Worm (Caenorhabditis elegans) whole organism, mixed stage, embryonic: ENCODE measurements around the gene fbxb-42.

ENCODE experiments used
- M03D4.4 ChIP-seq: sonication (generic microtip); optimal IDR thresholded peaks from 2 replicates; lab custom pipeline; 2017; ENCODE audit warnings: mild to moderate bottlenecking, missing genetic modification characterization, missing compliant biosample characterization
- bed-3 ChIP-seq: fragments of 200-800 bp; sonication (Bioruptor generic); optimal IDR thresholded peaks from 3 replicates; lab custom pipeline; 2018; ENCODE audit warnings: mild to moderate bottlenecking, missing genetic modification characterization, moderate library complexity, missing compliant biosample characterization
- blmp-1 ChIP-seq: fragments of 150-350 bp; optimal IDR thresholded peaks from 2 replicates; lab custom pipeline; 2014; ENCODE audit warnings: missing biosample characterization, missing genetic modification characterization
- ceh-39 ChIP-seq: fragments of 150-350 bp; optimal IDR thresholded peaks from 2 replicates; lab custom pipeline; 2014; ENCODE audit warnings: missing biosample characterization, missing genetic modification characterization
- ceh-43 ChIP-seq: fragments of 200-800 bp; sonication (Bioruptor generic); optimal IDR thresholded peaks from 2 replicates; lab custom pipeline; 2018; ENCODE audit warnings: mild to moderate bottlenecking, missing genetic modification characterization, moderate library complexity, missing compliant biosample characterization
- ceh-83 ChIP-seq: fragments of 200-800 bp; sonication (Bioruptor generic); optimal IDR thresholded peaks from 2 replicates; lab custom pipeline; 2018; ENCODE audit warnings: mild to moderate bottlenecking, missing genetic modification characterization, missing compliant biosample characterization
- ces-1 ChIP-seq: fragments of 150-350 bp; optimal IDR thresholded peaks from 2 replicates; lab custom pipeline; 2014; ENCODE audit warnings: missing biosample characterization, missing genetic modification reagents, missing genetic modification characterization
- cnd-1 ChIP-seq: fragments of 200-800 bp; sonication (Bioruptor generic); optimal IDR thresholded peaks from 2 replicates; lab custom pipeline; 2018; ENCODE audit warnings: mild to moderate bottlenecking, missing genetic modification characterization, missing compliant biosample characterization
- drap-1 ChIP-seq: fragments of 200-800 bp; sonication (Bioruptor generic); optimal IDR thresholded peaks from 3 replicates; lab custom pipeline; 2018; ENCODE audit warnings: mild to moderate bottlenecking, missing genetic modification characterization, missing compliant biosample characterization
- flh-1 ChIP-seq: fragments of 200-800 bp; sonication (Bioruptor generic); optimal IDR thresholded peaks from 2 replicates; lab custom pipeline; 2018; ENCODE audit warnings: mild to moderate bottlenecking, missing genetic modification characterization, moderate library complexity, missing compliant biosample characterization
- ham-2 ChIP-seq: fragments of 200-800 bp; sonication (Bioruptor generic); optimal IDR thresholded peaks from 2 replicates; lab custom pipeline; 2018; ENCODE audit warnings: mild to moderate bottlenecking, missing genetic modification characterization, missing compliant biosample characterization
- hlh-1 ChIP-seq: fragments of 150-350 bp; optimal IDR thresholded peaks from 2 replicates; lab custom pipeline; 2014; ENCODE audit warnings: missing biosample characterization, missing genetic modification reagents, missing genetic modification characterization
- lin-13 ChIP-seq: fragments of 150-350 bp; optimal IDR thresholded peaks from 2 replicates; lab custom pipeline; 2014; ENCODE audit warnings: missing biosample characterization, missing genetic modification characterization
- lin-32 ChIP-seq: fragments of 200-800 bp; sonication (Bioruptor generic); optimal IDR thresholded peaks from 2 replicates; lab custom pipeline; 2018; ENCODE audit warnings: mild to moderate bottlenecking, missing genetic modification characterization, missing compliant biosample characterization
- lsy-2 ChIP-seq: fragments of 150-350 bp; optimal IDR thresholded peaks from 2 replicates; lab custom pipeline; 2014; ENCODE audit warnings: missing biosample characterization, missing genetic modification characterization
- mep-1 ChIP-seq: fragments of 150-350 bp; optimal IDR thresholded peaks from 2 replicates; lab custom pipeline; 2017; ENCODE audit warnings: missing biosample characterization, missing genetic modification reagents, missing genetic modification characterization, inconsistent platforms
- mls-2 ChIP-seq: sonication (generic microtip); optimal IDR thresholded peaks from 2 replicates; lab custom pipeline; 2016; ENCODE audit warnings: mild to moderate bottlenecking, missing genetic modification characterization, moderate library complexity, missing compliant biosample characterization
- nhr-12 ChIP-seq: fragments of 150-350 bp; optimal IDR thresholded peaks from 2 replicates; lab custom pipeline; 2014; ENCODE audit warnings: missing biosample characterization, missing genetic modification characterization
- nhr-2 ChIP-seq: fragments of 150-350 bp; optimal IDR thresholded peaks from 2 replicates; lab custom pipeline; 2014; ENCODE audit warnings: missing biosample characterization, missing genetic modification characterization
- nhr-237 ChIP-seq: fragments of 150-350 bp; optimal IDR thresholded peaks from 2 replicates; lab custom pipeline; 2014; ENCODE audit warnings: missing biosample characterization, missing genetic modification characterization
- nhr-76 ChIP-seq: sonication (generic microtip); optimal IDR thresholded peaks from 2 replicates; lab custom pipeline; 2017; ENCODE audit warnings: missing biosample characterization, missing genetic modification characterization
- pha-4 ChIP-seq: fragments of 150-350 bp; optimal IDR thresholded peaks from 2 replicates; lab custom pipeline; 2018; ENCODE audit warnings: missing biosample characterization, missing genetic modification reagents, missing genetic modification characterization
- sem-2 ChIP-seq: fragments of 200-800 bp; sonication (Bioruptor generic); optimal IDR thresholded peaks from 2 replicates; lab custom pipeline; 2018; ENCODE audit warnings: mild to moderate bottlenecking, missing genetic modification characterization, missing compliant biosample characterization
- snpc-4 ChIP-seq: fragments of 150-350 bp; optimal IDR thresholded peaks from 2 replicates; lab custom pipeline; 2014; ENCODE audit warnings: missing biosample characterization, missing genetic modification characterization
- sptf-1 ChIP-seq: sonication (generic microtip); optimal IDR thresholded peaks from 2 replicates; lab custom pipeline; 2017; ENCODE audit warnings: mild to moderate bottlenecking, missing genetic modification characterization, moderate library complexity, missing compliant biosample characterization
- tbx-8 ChIP-seq: fragments of 200-800 bp; sonication (Bioruptor generic); optimal IDR thresholded peaks from 2 replicates; lab custom pipeline; 2018; ENCODE audit warnings: mild to moderate bottlenecking, missing genetic modification characterization, moderate library complexity, missing compliant biosample characterization
- unc-120 ChIP-seq: sonication (generic microtip); optimal IDR thresholded peaks from 2 replicates; lab custom pipeline; 2017; ENCODE audit warnings: missing genetic modification characterization, missing compliant biosample characterization; ENCODE audit not compliant: poor library complexity, severe bottlenecking
- unc-62 ChIP-seq: fragments of 150-350 bp; optimal IDR thresholded peaks from 2 replicates; lab custom pipeline; 2014; ENCODE audit warnings: missing biosample characterization, missing genetic modification reagents, missing genetic modification characterization
- zip-8 ChIP-seq: fragments of 150-350 bp; optimal IDR thresholded peaks from 2 replicates; lab custom pipeline; 2014; ENCODE audit warnings: missing biosample characterization, missing genetic modification characterization
- ztf-11 ChIP-seq: fragments of 150-350 bp; optimal IDR thresholded peaks from 2 replicates; lab custom pipeline; 2014; ENCODE audit warnings: missing biosample characterization, missing genetic modification characterization

fbxb-42 gene

DNA sequence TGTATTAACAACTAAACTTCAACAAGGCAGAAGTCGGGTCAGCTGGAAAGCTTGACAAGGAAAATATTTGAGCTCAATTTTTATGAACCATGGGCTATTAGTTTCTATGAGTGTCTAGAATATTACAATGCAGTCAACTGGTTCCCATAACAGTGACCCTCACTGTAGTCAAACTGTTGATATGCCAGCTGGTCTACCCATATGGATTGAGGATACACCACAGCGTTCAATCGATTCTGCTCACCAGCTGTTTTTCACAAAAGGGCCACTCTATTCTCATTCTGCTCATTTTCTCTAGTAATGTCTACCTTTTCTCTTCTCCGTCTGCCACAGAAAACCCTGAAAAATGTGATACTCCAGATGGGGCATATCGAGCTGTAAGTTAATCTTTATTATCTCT is at the start of gene fbxb-42:
Gene fbxb-42 (plus strand): TSS at position 301 of the 400 bp plus-strand sequence.
- TF ChIP-seq drap-1 (GFP tag; lab: Kevin White, UChicago) (no peak), cnd-1 (tag; lab: Kevin White, UChicago) (peak; percentile 48)
- TF ChIP-seq, all 35 proteins: peak for 1

DNA sequence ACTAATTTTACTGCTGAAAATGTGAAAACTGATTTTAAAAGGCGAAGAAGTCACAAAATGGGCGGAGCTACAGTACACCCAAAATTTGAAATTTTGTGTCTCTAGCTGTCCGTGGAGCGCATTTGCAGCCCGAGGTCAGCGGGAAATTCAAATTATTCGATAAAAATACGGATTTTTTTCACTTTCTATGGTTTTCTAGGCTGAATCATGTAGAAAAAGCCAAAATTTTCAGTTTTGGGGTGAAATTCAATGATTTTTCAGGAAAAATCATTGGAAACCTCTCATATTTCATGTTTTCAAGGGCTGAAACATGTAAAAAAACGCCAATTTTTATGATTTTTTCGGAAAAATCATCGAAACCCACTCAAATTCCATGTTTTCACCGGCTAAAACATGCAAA is 46.6 kb upstream of the fbxb-42 start:
- TF ChIP-seq pha-4 (tag; lab: Kevin White, UChicago) (no peak), ztf-11 (tag; lab: Kevin White, UChicago) (no peak), bed-3 (GFP tag; lab: Kevin White, UChicago) (no peak), nhr-237 (no peak), ceh-39 (tag; lab: Kevin White, UChicago) (no peak), mls-2 (tag; lab: Kevin White, UChicago) (no peak), unc-120 (tag; lab: Kevin White, UChicago) (no peak), lin-13 (tag; lab: Kevin White, UChicago) (no peak), nhr-2 (no peak), cnd-1 (tag; lab: Kevin White, UChicago) (no peak), sem-2 (GFP tag; lab: Kevin White, UChicago) (no peak), ceh-43 (GFP tag; lab: Kevin White, UChicago) (no peak), drap-1 (GFP tag; lab: Kevin White, UChicago) (no peak), nhr-12 (no peak), lsy-2 (tag; lab: Kevin White, UChicago) (no peak)
- TF ChIP-seq, all 35 proteins: peak for 0

DNA sequence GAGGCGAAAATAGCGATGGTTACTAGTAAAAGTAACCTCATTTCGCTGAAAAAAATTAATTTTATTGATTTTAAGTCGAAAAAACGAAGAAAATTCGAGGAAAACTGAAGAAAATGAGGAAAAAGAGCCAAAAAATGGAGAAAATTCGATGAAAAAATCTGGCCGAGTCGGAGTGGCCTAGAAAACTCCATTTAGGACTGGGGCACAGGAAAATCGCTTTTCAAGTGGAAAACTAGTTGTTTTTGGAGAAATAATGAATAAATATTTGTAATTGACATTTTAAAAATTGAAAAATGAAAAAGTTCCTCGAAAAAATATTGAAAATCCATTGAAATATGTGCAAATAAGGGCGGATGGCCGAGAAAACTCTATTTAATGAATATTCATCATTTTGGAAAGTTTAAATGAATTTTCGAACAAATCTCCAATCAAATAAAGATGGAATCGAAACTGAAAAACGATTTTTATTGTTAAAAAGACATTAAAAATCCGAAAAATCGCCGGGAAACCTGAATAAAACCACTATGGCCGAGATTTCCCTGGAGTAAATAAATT is 37.1 kb upstream of the fbxb-42 start, which contains the start of gene emc-1:
Gene emc-1 (minus strand): TSS at position 45 of the 555 bp plus-strand sequence.
- no peak for TF ChIP-seq nhr-2
- TF ChIP-seq ceh-83: no peak
- peak; percentile 75 for TF ChIP-seq ces-1 (GFP tag; lab: Kevin White, UChicago)
- TF ChIP-seq zip-8 (tag; lab: Kevin White, UChicago): no peak

DNA sequence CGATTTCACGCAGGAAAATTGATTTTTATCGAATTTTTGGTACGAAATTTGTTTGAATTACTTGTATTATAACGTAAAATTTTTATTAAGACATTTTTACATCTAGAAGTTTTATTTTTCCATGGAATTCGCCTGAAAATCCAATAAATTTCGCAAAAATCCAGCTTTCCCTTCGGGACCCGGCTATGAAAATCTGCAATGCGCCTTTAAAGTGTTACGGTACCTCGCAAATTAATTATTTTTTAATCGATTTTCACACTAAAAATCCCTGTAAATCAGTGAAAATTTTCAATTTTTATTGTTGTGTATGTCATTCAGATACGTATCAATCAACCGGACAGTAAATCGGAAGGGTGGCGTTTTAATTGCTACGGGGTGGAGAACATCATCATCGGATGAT is 36.5 kb upstream of the fbxb-42 start:
- TF ChIP-seq unc-62 (GFP tag; lab: Kevin White, UChicago): peak; percentile 9
- TF ChIP-seq M03D4.4 (tag; lab: Kevin White, UChicago): no peak

DNA sequence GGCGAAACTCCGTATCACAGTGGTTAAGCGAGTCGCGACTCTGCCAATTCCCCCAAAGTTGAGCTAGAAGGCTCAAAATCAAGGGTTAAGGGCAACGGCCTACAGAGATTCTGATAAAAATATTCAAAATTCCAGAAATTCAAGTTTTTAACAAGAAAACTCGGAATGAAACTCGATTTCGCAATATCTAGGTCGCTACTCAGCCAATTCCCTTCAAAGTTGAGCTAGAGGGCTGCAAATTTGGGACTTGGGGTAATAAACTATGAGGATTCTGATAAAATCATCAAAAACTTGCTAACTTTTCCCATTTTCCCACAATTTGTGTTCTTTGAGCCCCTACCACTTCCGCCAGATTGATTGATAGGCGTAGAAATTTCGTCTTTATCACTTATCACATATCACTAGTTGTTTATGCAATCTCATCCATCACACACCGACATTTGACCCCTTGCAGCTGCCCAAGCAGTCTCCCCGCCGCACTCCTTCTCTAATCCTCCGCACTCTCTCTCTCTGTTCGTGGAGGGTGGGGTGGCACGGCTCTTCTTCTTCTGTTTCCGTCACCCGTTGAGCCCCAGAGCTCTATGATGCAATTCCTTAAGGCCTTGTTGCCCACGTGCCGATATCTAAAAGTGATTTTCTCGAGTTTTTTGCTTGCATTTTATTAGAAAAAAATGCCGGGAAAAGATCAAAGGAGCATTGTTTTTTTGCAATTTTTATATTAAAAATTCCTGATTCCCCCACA is 35.6 kb upstream of the fbxb-42 start:
- TF ChIP-seq nhr-76 (tag; lab: Kevin White, UChicago) (no peak), sem-2 (GFP tag; lab: Kevin White, UChicago) (no peak), ham-2 (GFP tag; lab: Kevin White, UChicago) (no peak), unc-120 (tag; lab: Kevin White, UChicago) (peak; percentile 73), tbx-8 (no peak), cnd-1 (tag; lab: Kevin White, UChicago) (no peak), blmp-1 (tag; lab: Kevin White, UChicago) (no peak), lin-32 (peak; percentile 31), M03D4.4 (tag; lab: Kevin White, UChicago) (peak; percentile 17), snpc-4 (tag; lab: Kevin White, UChicago) (no peak), sptf-1 (tag; lab: Kevin White, UChicago) (peak; percentile 48), zip-8 (tag; lab: Kevin White, UChicago) (peak; percentile 12), hlh-1 (tag; lab: Kevin White, UChicago) (peak; percentile 89), lsy-2 (tag; lab: Kevin White, UChicago) (peak; percentile 8), unc-62 (GFP tag; lab: Kevin White, UChicago) (peak; percentile 96), bed-3 (GFP tag; lab: Kevin White, UChicago) (no peak), ceh-83 (no peak)
- TF ChIP-seq, all 35 proteins: peak for 8

DNA sequence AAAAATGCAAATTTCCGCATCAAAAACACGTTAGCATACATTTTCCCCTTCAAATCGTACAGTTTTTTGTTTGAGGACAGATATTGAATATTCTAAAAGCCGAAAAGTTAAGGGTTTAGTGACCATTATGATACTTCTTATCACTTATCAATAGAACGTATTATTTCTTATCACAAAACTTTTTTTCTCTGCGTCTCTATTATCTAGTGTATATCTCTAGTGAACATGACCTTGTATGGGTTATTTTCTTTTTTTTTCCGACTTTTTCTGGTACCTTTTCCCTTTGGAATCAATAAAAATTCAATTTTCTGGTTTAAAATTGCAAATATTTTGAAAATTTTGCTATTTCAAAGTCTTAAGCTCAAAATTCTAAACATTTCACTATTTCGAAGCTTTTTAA is 33.8 kb upstream of the fbxb-42 start:
- no peak for TF ChIP-seq mep-1 (tag; lab: Kevin White, UChicago)
- TF ChIP-seq bed-3 (GFP tag; lab: Kevin White, UChicago): no peak
- TF ChIP-seq nhr-237: no peak
- TF ChIP-seq sem-2 (GFP tag; lab: Kevin White, UChicago): no peak
- TF ChIP-seq drap-1 (GFP tag; lab: Kevin White, UChicago): no peak
- no peak for TF ChIP-seq nhr-76 (tag; lab: Kevin White, UChicago)
- TF ChIP-seq ces-1 (GFP tag; lab: Kevin White, UChicago): no peak
- no peak for TF ChIP-seq blmp-1 (tag; lab: Kevin White, UChicago)
- no peak for TF ChIP-seq mls-2 (tag; lab: Kevin White, UChicago)
- TF ChIP-seq lin-13 (tag; lab: Kevin White, UChicago): no peak
- TF ChIP-seq lsy-2 (tag; lab: Kevin White, UChicago): no peak
- no peak for TF ChIP-seq flh-1
- TF ChIP-seq hlh-1 (tag; lab: Kevin White, UChicago): no peak
- no peak for TF ChIP-seq ztf-11 (tag; lab: Kevin White, UChicago)
- no peak for TF ChIP-seq snpc-4 (tag; lab: Kevin White, UChicago)
- no peak for TF ChIP-seq tbx-8
- TF ChIP-seq, all 35 proteins: peak for 0
